Worm (Caenorhabditis elegans) whole organism, L1 larva: ENCODE data around the gene F59G1.8.

ENCODE experiments used
- blmp-1 ChIP-seq: fragments of 150-350 bp; optimal IDR thresholded peaks from 2 replicates; lab custom pipeline; 2014; ENCODE audit warnings: missing biosample characterization, missing genetic modification characterization
- ceh-82 ChIP-seq, 3 experiments: fragments of 150-350 bp in 1 of 3; sonication (generic microtip) in 2 of 3; optimal IDR thresholded peaks; 2 replicates each; lab custom pipeline; 2014 to 2017; ENCODE audit warnings: missing biosample characterization in 3 of 3, missing genetic modification characterization in 3 of 3
- elt-2 ChIP-seq: sonication (generic microtip); optimal IDR thresholded peaks from 2 replicates; lab custom pipeline; 2016; ENCODE audit warnings: missing genetic modification characterization, mild to moderate bottlenecking, inconsistent platforms, missing compliant biosample characterization, missing genetic modification reagents
- lir-3 ChIP-seq: sonication (generic microtip); optimal IDR thresholded peaks from 2 replicates; lab custom pipeline; 2016; ENCODE audit warnings: mild to moderate bottlenecking, missing genetic modification characterization, moderate library complexity, missing compliant biosample characterization; ENCODE audit not compliant: poor library complexity
- mdl-1 ChIP-seq, 2 experiments: fragments of 150-350 bp; optimal IDR thresholded peaks; 2 replicates each; lab custom pipeline; 2014 to 2017; ENCODE audit warnings: missing biosample characterization in 2 of 2, missing genetic modification characterization in 2 of 2, inconsistent platforms in 1 of 2
- nhr-11 ChIP-seq: fragments of 150-350 bp; optimal IDR thresholded peaks from 2 replicates; lab custom pipeline; 2014; ENCODE audit warnings: missing biosample characterization, missing genetic modification characterization
- nhr-76 ChIP-seq: sonication (generic microtip); optimal IDR thresholded peaks from 2 replicates; lab custom pipeline; 2017; ENCODE audit warnings: missing biosample characterization, missing genetic modification characterization
- pax-3 ChIP-seq: fragments of 200-800 bp; sonication (Bioruptor generic); optimal IDR thresholded peaks from 2 replicates; lab custom pipeline; 2018; ENCODE audit warnings: mild to moderate bottlenecking, missing genetic modification characterization, moderate library complexity, missing compliant biosample characterization
- pqm-1 ChIP-seq: sonication (generic microtip); optimal IDR thresholded peaks from 3 replicates; lab custom pipeline; 2017; ENCODE audit warnings: missing biosample characterization, missing genetic modification characterization
- tbx-2 ChIP-seq: sonication (generic microtip); optimal IDR thresholded peaks from 2 replicates; lab custom pipeline; 2016; ENCODE audit warnings: missing genetic modification characterization, missing compliant biosample characterization

DNA sequence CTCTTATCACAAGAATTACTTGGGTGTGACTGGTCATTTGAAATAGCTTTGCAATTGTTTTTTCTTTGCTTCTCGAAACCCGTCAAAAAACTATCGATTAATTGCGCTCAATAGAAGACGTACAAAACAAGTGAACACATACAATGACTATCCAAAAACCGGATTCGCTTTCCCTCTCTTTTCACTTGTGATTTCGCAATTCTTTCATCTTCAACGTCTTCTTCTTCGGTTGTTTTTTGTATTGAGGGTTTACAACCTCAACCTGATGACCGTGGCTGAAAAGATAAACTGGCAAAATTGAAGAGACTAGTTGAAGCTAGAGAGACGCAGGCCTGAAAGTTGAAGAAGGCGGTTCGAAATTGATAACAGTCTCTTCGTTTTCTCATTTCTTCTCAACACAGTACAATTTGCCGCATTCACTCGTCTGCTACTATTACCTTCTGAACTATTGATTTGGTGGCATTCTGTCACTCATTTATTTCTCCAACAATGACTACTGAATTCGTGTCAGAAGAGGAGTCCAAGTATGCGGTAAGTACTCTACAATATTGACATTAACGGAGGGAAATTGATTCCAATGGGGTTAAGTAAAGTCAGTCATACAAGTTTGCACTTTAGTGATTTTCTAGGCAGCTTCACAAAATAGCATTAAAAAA lies 20.3 kb upstream of the F59G1.8 start:
- TF ChIP-seq nhr-11 (no peak), pax-3 (tag; lab: Kevin White, UChicago) (no peak), pqm-1 (no peak), mdl-1 (tag; optimal IDR thresholded peaks at IDR 0.05; lab: Kevin White, UChicago) (peak in 1 of 2 experiments; percentile 15), tbx-2 (tag; lab: Kevin White, UChicago) (no peak), ceh-82 (tag; optimal IDR thresholded peaks at IDR 0.05; lab: Kevin White, UChicago) (no peak), blmp-1 (tag; lab: Kevin White, UChicago) (peak; percentile 95), elt-2 (tag; lab: Kevin White, UChicago) (peak; percentile 28), nhr-76 (tag; lab: Kevin White, UChicago) (no peak), lir-3 (tag; lab: Kevin White, UChicago) (no peak)
